Worm (Caenorhabditis elegans) whole organism, L1 larva: ENCODE data around the gene lurp-4.

ENCODE experiments used
- C16A3.4 ChIP-seq: fragments of 150-350 bp; optimal IDR thresholded peaks from 2 replicates; lab custom pipeline; 2014; ENCODE audit warnings: missing biosample characterization, missing genetic modification characterization
- C34B4.2 ChIP-seq: sonication (generic microtip); optimal IDR thresholded peaks from 2 replicates; lab custom pipeline; 2017; ENCODE audit warnings: mild to moderate bottlenecking, missing genetic modification characterization, missing compliant biosample characterization
- ama-1 ChIP-seq: fragments of 150-350 bp; optimal IDR thresholded peaks from 2 replicates; lab custom pipeline; 2014
- ceh-63 ChIP-seq: fragments of 200-800 bp; sonication (Bioruptor generic); optimal IDR thresholded peaks from 2 replicates; lab custom pipeline; 2018; ENCODE audit warnings: mild to moderate bottlenecking, missing genetic modification characterization, missing compliant biosample characterization
- ceh-8 ChIP-seq: fragments of 200-800 bp; sonication (Bioruptor generic); optimal IDR thresholded peaks from 2 replicates; lab custom pipeline; 2018; ENCODE audit warnings: mild to moderate bottlenecking, missing genetic modification characterization, moderate library complexity, missing compliant biosample characterization
- ceh-90 ChIP-seq: sonication (generic microtip); optimal IDR thresholded peaks from 2 replicates; lab custom pipeline; 2016; ENCODE audit warnings: missing genetic modification characterization, missing compliant biosample characterization
- ces-1 ChIP-seq: fragments of 150-350 bp; optimal IDR thresholded peaks from 2 replicates; lab custom pipeline; 2014; ENCODE audit warnings: missing biosample characterization, missing genetic modification reagents, missing genetic modification characterization
- dpl-1 ChIP-seq, 3 experiments: fragments of 150-350 bp in 2 of 3; sonication (generic microtip) in 1 of 3; optimal IDR thresholded peaks; 2 replicates each; lab custom pipeline; 2014 to 2017; ENCODE audit warnings: missing biosample characterization in 3 of 3, missing genetic modification characterization in 3 of 3, missing genetic modification reagents in 3 of 3
- dsc-1 ChIP-seq: sonication (generic microtip); optimal IDR thresholded peaks from 2 replicates; lab custom pipeline; 2016; ENCODE audit warnings: mild to moderate bottlenecking, missing genetic modification characterization, missing compliant biosample characterization
- efl-1 ChIP-seq, 4 experiments: fragments of 150-350 bp; optimal IDR thresholded peaks in 3 of 4; peaks in 1 of 4; 1 replicate in 1 of 4; 2 replicates in 3 of 4; lab custom pipeline; 2014; ENCODE audit warnings: missing biosample characterization in 2 of 4, missing genetic modification characterization in 2 of 4, missing genetic modification reagents in 2 of 4
- egl-13 ChIP-seq: sonication (generic microtip); optimal IDR thresholded peaks from 2 replicates; lab custom pipeline; 2016; ENCODE audit warnings: missing genotype, missing genetic modification reagents, missing genetic modification characterization, missing compliant biosample characterization
- egl-27 ChIP-seq, 2 experiments: fragments of 150-350 bp in 1 of 2; sonication (generic microtip); optimal IDR thresholded peaks; 3 replicates each; lab custom pipeline; 2017 to 2018; ENCODE audit warnings: missing biosample characterization in 2 of 2, missing genetic modification characterization in 2 of 2, missing genetic modification reagents in 2 of 2
- elt-2 ChIP-seq: sonication (generic microtip); optimal IDR thresholded peaks from 2 replicates; lab custom pipeline; 2016; ENCODE audit warnings: missing genetic modification characterization, mild to moderate bottlenecking, inconsistent platforms, missing compliant biosample characterization, missing genetic modification reagents
- elt-3 ChIP-seq, 6 experiments: fragments of 150-350 bp in 1 of 6; sonication (generic microtip); optimal IDR thresholded peaks; 2 replicates each; lab custom pipeline; 2017 to 2018; ENCODE audit warnings: missing biosample characterization in 6 of 6, missing genetic modification characterization in 6 of 6, inconsistent platforms in 1 of 6
- fkh-4 ChIP-seq: sonication (generic microtip); optimal IDR thresholded peaks from 2 replicates; lab custom pipeline; 2016; ENCODE audit warnings: missing compliant biosample characterization, missing genetic modification characterization, borderline replicate concordance
- fkh-8 ChIP-seq: sonication (generic microtip); optimal IDR thresholded peaks from 2 replicates; lab custom pipeline; 2016; ENCODE audit warnings: mild to moderate bottlenecking, missing genetic modification characterization, missing compliant biosample characterization
- fos-1 ChIP-seq: fragments of 150-350 bp; optimal IDR thresholded peaks from 2 replicates; lab custom pipeline; 2014; ENCODE audit warnings: missing biosample characterization, missing genetic modification characterization
- hlh-17 ChIP-seq: fragments of 200-800 bp; sonication (Bioruptor generic); optimal IDR thresholded peaks from 2 replicates; lab custom pipeline; 2018; ENCODE audit warnings: missing genetic modification characterization, mild to moderate bottlenecking, missing compliant biosample characterization, moderate library complexity, borderline replicate concordance
- hlh-4 ChIP-seq: sonication (generic microtip); optimal IDR thresholded peaks from 2 replicates; lab custom pipeline; 2016; ENCODE audit warnings: mild to moderate bottlenecking, missing genetic modification characterization, missing compliant biosample characterization
- hpl-2 ChIP-seq: fragments of 150-350 bp; optimal IDR thresholded peaks from 2 replicates; lab custom pipeline; 2014; ENCODE audit warnings: missing biosample characterization, missing genetic modification reagents, missing genetic modification characterization
- isw-1 ChIP-seq: fragments of 200-800 bp; sonication (Bioruptor generic); IDR thresholded peaks from 2 replicates; pipeline ENCODE4 v1.3.6; 2022; ENCODE audit warnings: missing genetic modification characterization, missing compliant biosample characterization
- jun-1 ChIP-seq: fragments of 150-350 bp; optimal IDR thresholded peaks from 2 replicates; lab custom pipeline; 2014; ENCODE audit warnings: missing biosample characterization, missing genetic modification reagents, missing genetic modification characterization
- lin-35 ChIP-seq, 2 experiments: fragments of 150-350 bp; optimal IDR thresholded peaks; 2 replicates each; lab custom pipeline; 2014; ENCODE audit warnings: missing biosample characterization in 2 of 2, missing genetic modification characterization in 2 of 2, missing genetic modification reagents in 2 of 2
- lin-39 ChIP-seq: fragments of 150-350 bp; optimal IDR thresholded peaks from 2 replicates; lab custom pipeline; 2014; ENCODE audit warnings: missing biosample characterization, missing genetic modification reagents, missing genetic modification characterization
- lir-3 ChIP-seq: sonication (generic microtip); optimal IDR thresholded peaks from 2 replicates; lab custom pipeline; 2016; ENCODE audit warnings: mild to moderate bottlenecking, missing genetic modification characterization, moderate library complexity, missing compliant biosample characterization; ENCODE audit not compliant: poor library complexity
- lsy-2 ChIP-seq, 2 experiments: fragments of 150-350 bp; optimal IDR thresholded peaks; 2 replicates each; lab custom pipeline; 2014; ENCODE audit warnings: missing biosample characterization in 2 of 2, missing genetic modification characterization in 2 of 2
- mef-2 ChIP-seq: fragments of 150-350 bp; optimal IDR thresholded peaks from 2 replicates; lab custom pipeline; 2014; ENCODE audit warnings: missing biosample characterization, missing genetic modification characterization
- nhr-11 ChIP-seq: fragments of 150-350 bp; optimal IDR thresholded peaks from 2 replicates; lab custom pipeline; 2014; ENCODE audit warnings: missing biosample characterization, missing genetic modification characterization
- nhr-20 ChIP-seq: sonication (generic microtip); optimal IDR thresholded peaks from 2 replicates; lab custom pipeline; 2016; ENCODE audit warnings: mild to moderate bottlenecking, missing genetic modification characterization, missing compliant biosample characterization
- nhr-28 ChIP-seq: fragments of 150-350 bp; optimal IDR thresholded peaks from 2 replicates; lab custom pipeline; 2014; ENCODE audit warnings: missing biosample characterization, missing genetic modification characterization
- nhr-47 ChIP-seq: sonication (generic microtip); optimal IDR thresholded peaks from 2 replicates; lab custom pipeline; 2016; ENCODE audit warnings: mild to moderate bottlenecking, missing genetic modification characterization, moderate library complexity, missing compliant biosample characterization
- nhr-71 ChIP-seq: sonication (generic microtip); optimal IDR thresholded peaks from 2 replicates; lab custom pipeline; 2016; ENCODE audit warnings: mild to moderate bottlenecking, missing genetic modification characterization, moderate library complexity, missing compliant biosample characterization
- nhr-77 ChIP-seq: fragments of 150-350 bp; optimal IDR thresholded peaks from 2 replicates; lab custom pipeline; 2014; ENCODE audit warnings: missing biosample characterization, missing genetic modification characterization
- nhr-84 ChIP-seq: sonication (generic microtip); optimal IDR thresholded peaks from 2 replicates; lab custom pipeline; 2017; ENCODE audit warnings: missing biosample characterization, missing genetic modification characterization
- pqm-1 ChIP-seq: sonication (generic microtip); optimal IDR thresholded peaks from 3 replicates; lab custom pipeline; 2017; ENCODE audit warnings: missing biosample characterization, missing genetic modification characterization
- rnt-1 ChIP-seq: sonication (generic microtip); optimal IDR thresholded peaks from 2 replicates; lab custom pipeline; 2016; ENCODE audit warnings: mild to moderate bottlenecking, missing genetic modification characterization, moderate library complexity, missing compliant biosample characterization
- skn-1 ChIP-seq: fragments of 150-350 bp; optimal IDR thresholded peaks from 2 replicates; lab custom pipeline; 2014; ENCODE audit warnings: missing biosample characterization, missing genetic modification characterization
- snpc-4 ChIP-seq: fragments of 150-350 bp; optimal IDR thresholded peaks from 2 replicates; lab custom pipeline; 2014; ENCODE audit warnings: missing biosample characterization, missing genetic modification characterization
- snu-23 ChIP-seq: sonication (generic microtip); optimal IDR thresholded peaks from 2 replicates; lab custom pipeline; 2016; ENCODE audit warnings: missing genetic modification characterization, missing compliant biosample characterization
- sox-4 ChIP-seq: sonication (generic microtip); optimal IDR thresholded peaks from 2 replicates; lab custom pipeline; 2016; ENCODE audit warnings: missing genetic modification characterization, missing compliant biosample characterization
- sptf-1 ChIP-seq: fragments of 150-350 bp; optimal IDR thresholded peaks from 2 replicates; lab custom pipeline; 2014; ENCODE audit warnings: missing biosample characterization, missing genetic modification characterization
- swsn-7 ChIP-seq: sonication (generic microtip); optimal IDR thresholded peaks from 2 replicates; lab custom pipeline; 2016; ENCODE audit warnings: missing genetic modification characterization, missing compliant biosample characterization
- tbx-2 ChIP-seq: sonication (generic microtip); optimal IDR thresholded peaks from 2 replicates; lab custom pipeline; 2016; ENCODE audit warnings: missing genetic modification characterization, missing compliant biosample characterization
- unc-130 ChIP-seq: fragments of 150-350 bp; optimal IDR thresholded peaks from 2 replicates; lab custom pipeline; 2017; ENCODE audit warnings: missing biosample characterization, missing genetic modification characterization, inconsistent platforms
- unc-62 ChIP-seq: fragments of 150-350 bp; optimal IDR thresholded peaks from 2 replicates; lab custom pipeline; 2014; ENCODE audit warnings: missing biosample characterization, missing genetic modification reagents, missing genetic modification characterization
- unc-86 ChIP-seq: sonication (generic microtip); optimal IDR thresholded peaks from 2 replicates; lab custom pipeline; 2016; ENCODE audit warnings: missing genetic modification characterization, missing compliant biosample characterization
- unc-98 ChIP-seq: fragments of 200-800 bp; sonication (Bioruptor generic); IDR thresholded peaks from 2 replicates; pipeline ENCODE4 v1.3.6; 2022; ENCODE audit warnings: missing genetic modification characterization, missing compliant biosample characterization
- vab-15 ChIP-seq: sonication (generic microtip); optimal IDR thresholded peaks from 2 replicates; lab custom pipeline; 2017; ENCODE audit warnings: missing genotype, mild to moderate bottlenecking, missing genetic modification characterization, missing compliant biosample characterization
- xbp-1 ChIP-seq: sonication (generic microtip); optimal IDR thresholded peaks from 2 replicates; lab custom pipeline; 2016; ENCODE audit warnings: missing genetic modification characterization, missing compliant biosample characterization
- ztf-11 ChIP-seq, 2 experiments: sonication (generic microtip); optimal IDR thresholded peaks; 2 replicates each; lab custom pipeline; 2016 to 2017; ENCODE audit warnings: missing genetic modification characterization in 2 of 2, missing biosample characterization in 1 of 2, missing compliant biosample characterization in 1 of 2
- ztf-4 ChIP-seq: fragments of 150-350 bp; optimal IDR thresholded peaks from 2 replicates; lab custom pipeline; 2014; ENCODE audit warnings: missing biosample characterization, missing genetic modification characterization

lurp-4 gene

DNA sequence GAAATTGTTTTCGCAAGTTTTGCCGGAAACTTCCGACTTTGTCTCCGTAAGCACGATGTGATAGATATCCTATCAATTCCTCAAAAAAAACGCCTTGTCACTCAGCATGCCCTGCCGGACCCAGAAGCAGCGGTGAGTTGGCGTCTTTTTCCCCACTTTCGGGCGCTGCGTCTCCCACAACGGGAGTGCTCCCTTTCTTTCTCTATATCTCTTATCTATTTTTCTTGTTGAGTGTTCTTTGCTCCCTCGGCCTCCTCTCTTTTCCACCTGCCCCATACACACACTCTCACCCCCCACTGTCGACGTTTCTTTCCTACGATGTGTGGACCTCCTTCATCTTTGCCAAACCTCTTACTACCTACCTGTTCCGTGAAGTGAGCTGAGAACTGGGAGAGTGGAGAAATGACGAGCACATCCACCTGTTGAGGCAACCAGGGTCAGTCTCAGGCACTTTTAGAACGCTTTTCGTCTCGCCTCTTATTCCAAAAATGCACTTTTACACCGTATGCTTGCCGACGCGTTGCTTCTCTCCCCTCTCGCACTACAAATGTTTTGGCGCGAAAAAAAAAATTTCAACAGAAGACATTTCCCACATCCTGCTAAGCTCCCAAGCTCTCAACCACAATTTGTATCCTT, 6.4 kb upstream of the lurp-4 start (continued):
- TF ChIP-seq hpl-2 (GFP tag; lab: Kevin White, UChicago) (no peak), tbx-2 (tag; lab: Kevin White, UChicago) (peak; percentile 70), efl-1 (optimal IDR thresholded peaks at IDR 0.05; lab: Kevin White, UChicago) (peak; percentile 44 to 52), efl-1 (GFP tag; optimal IDR thresholded peaks at IDR 0.05 in 1 of 2; lab: Kevin White, UChicago) (peak; percentile 29 to 92), unc-130 (peak; percentile 71), ztf-11 (tag; optimal IDR thresholded peaks at IDR 0.05; lab: Kevin White, UChicago) (peak in 1 of 2 experiments; percentile 46), vab-15 (tag; lab: Kevin White, UChicago) (no peak), fkh-4 (peak; percentile 11), ceh-8 (GFP tag; lab: Kevin White, UChicago) (no peak), dsc-1 (peak; percentile 25), nhr-11 (tag; lab: Kevin White, UChicago) (peak; percentile 28), C16A3.4 (tag; lab: Kevin White, UChicago) (peak; percentile 51), sox-4 (no peak), jun-1 (peak; percentile 64), ztf-4 (tag; lab: Kevin White, UChicago) (peak; percentile 61), lin-39 (tag; lab: Kevin White, UChicago) (peak; percentile 29), mef-2 (tag; lab: Kevin White, UChicago) (peak; percentile 77), nhr-28 (tag; lab: Kevin White, UChicago) (no peak), isw-1 (GFP tag; lab: Robert Waterston, UW) (no peak; the same call in 1 of the 2 replicates), fos-1 (tag; lab: Kevin White, UChicago) (peak; percentile 6), dpl-1 (GFP tag; optimal IDR thresholded peaks at IDR 0.05; lab: Kevin White, UChicago) (peak in 2 of 3 experiments; percentile 22 to 38), lsy-2 (tag; optimal IDR thresholded peaks at IDR 0.05; lab: Kevin White, UChicago) (peak; percentile 66 to 68), xbp-1 (tag; lab: Kevin White, UChicago) (peak; percentile 61), nhr-84 (tag; lab: Kevin White, UChicago) (no peak), elt-2 (peak; percentile 24), ceh-63 (GFP tag; lab: Kevin White, UChicago) (no peak), lin-35 (GFP tag; optimal IDR thresholded peaks at IDR 0.05; lab: Kevin White, UChicago) (peak; percentile 61 to 72), fkh-8 (peak; percentile 71), nhr-77 (peak; percentile 64), lir-3 (tag; lab: Kevin White, UChicago) (no peak), hlh-17 (GFP tag; lab: Kevin White, UChicago) (no peak), unc-98 (GFP tag; lab: Robert Waterston, UW) (no peak), rnt-1 (peak; percentile 88), skn-1 (no peak), snu-23 (peak; percentile 85), nhr-47 (peak; percentile 73), snpc-4 (tag; lab: Kevin White, UChicago) (no peak), hlh-4 (no peak), nhr-20 (tag; lab: Kevin White, UChicago) (peak; percentile 90), swsn-7 (peak; percentile 78), egl-27 (tag; optimal IDR thresholded peaks at IDR 0.05; lab: Kevin White, UChicago) (peak; percentile 43 to 48), pqm-1 (tag; lab: Kevin White, UChicago) (no peak), C34B4.2 (tag; lab: Kevin White, UChicago) (no peak), egl-13 (tag; lab: Kevin White, UChicago) (peak; percentile 58), ama-1 (no peak), elt-3 (tag; optimal IDR thresholded peaks at IDR 0.05; lab: Kevin White, UChicago) (peak in 1 of 6 experiments; percentile 32), sptf-1 (tag; lab: Kevin White, UChicago) (no peak), unc-86 (tag; lab: Kevin White, UChicago) (peak; percentile 48), ceh-90 (tag; lab: Kevin White, UChicago) (no peak), unc-62 (GFP tag; lab: Kevin White, UChicago) (peak; percentile 55), nhr-71 (tag; lab: Kevin White, UChicago) (peak; percentile 93), ces-1 (GFP tag; lab: Kevin White, UChicago) (no peak)
